Fruit fly (Drosophila melanogaster): ENCODE data around the gene CG32536.
A peak's percentile ranks its signal among the peaks of the same experiment; 100 is the strongest.

DNA sequence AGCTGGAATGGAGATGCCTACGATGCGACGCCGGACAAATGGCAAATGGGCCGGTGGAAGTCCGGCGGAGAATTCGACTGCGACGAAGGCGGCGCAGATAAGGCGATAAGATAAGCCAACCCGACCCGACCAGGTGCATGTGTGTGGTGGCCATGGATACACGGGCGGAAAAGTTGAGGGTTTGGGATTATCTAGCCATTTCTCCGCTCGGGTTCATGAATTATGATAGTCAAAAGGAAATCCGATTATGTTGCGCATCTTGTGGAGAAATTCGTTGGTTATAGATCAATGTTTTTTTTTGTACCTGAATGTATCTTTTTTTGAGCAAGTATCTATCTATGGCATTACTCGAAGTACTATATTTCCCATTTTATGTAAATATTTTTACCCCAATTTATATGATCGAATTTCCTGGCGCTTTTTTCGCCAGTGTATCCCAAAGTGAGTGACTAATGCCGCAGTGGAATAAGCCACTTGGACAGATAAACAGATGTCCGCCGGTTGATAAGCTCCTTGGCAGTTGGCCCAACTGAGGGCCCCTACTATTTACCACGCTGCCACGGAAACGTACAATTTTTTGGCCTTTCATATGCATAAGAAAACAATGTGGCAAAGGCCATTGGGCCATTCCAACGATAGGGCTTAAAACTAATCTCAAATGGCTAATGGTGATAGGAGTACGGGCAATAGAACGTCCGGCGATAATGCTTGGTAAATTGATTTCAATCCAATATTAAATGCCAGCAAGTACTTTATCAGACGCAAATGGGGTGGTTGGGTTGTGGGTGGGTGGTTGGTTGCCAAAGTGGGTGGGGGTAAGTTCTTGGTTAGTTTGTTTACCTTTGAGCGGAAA lies 29.3 kb downstream of the CG32536 start, which contains the start of gene CG7992:
- TF ChIP-seq CG4496 (GFP tag; IDR thresholded peaks at IDR 0.05), result 0 out of 3 replicates have a peak, but pooled peaks have one; percentile 39
- TF ChIP-seq CG34367 (tag; optimal IDR thresholded peaks at IDR 0.05), result no peak
- TF ChIP-seq CG13204 (GFP tag; optimal IDR thresholded peaks at IDR 0.05), result no peak
- no peak for TF ChIP-seq gl (tag; optimal IDR thresholded peaks at IDR 0.05)
- no peak for TF ChIP-seq EcR (GFP tag; optimal IDR thresholded peaks at IDR 0.05)
- TF ChIP-seq CG32121 (GFP tag; IDR thresholded peaks at IDR 0.05), result no peak
- TF ChIP-seq Pif1B (GFP tag; optimal IDR thresholded peaks at IDR 0.05), result no peak
- no peak for TF ChIP-seq CG8301 (tag; optimal IDR thresholded peaks at IDR 0.05)
- no peak for TF ChIP-seq D1 (tag; optimal IDR thresholded peaks at IDR 0.05)
- TF ChIP-seq CG14655 (GFP tag; optimal IDR thresholded peaks at IDR 0.05), result no peak
- TF ChIP-seq CG8159 (tag; optimal IDR thresholded peaks at IDR 0.05), result peak; percentile 40
- TF ChIP-seq Pif1A (GFP tag; optimal IDR thresholded peaks at IDR 0.05), result no peak
- no peak for TF ChIP-seq CG12605 (GFP tag; IDR thresholded peaks at IDR 0.05)
